Fruit fly (Drosophila melanogaster) whole organism, embryonic: ENCODE data around the gene AP-2alpha.

ENCODE experiments used
- Ada2b ChIP-seq: fragments of 200-800 bp; sonication (Bioruptor generic); IDR thresholded peaks from 2 replicates; pipeline ENCODE4 v1.3.6; 2022; ENCODE audit warnings: missing biosample characterization, missing genetic modification characterization
- Aef1 ChIP-seq: fragments of 200-800 bp; sonication (Bioruptor generic); IDR thresholded peaks from 3 replicates; pipeline ENCODE4 v1.3.6; 2022; ENCODE audit warnings: missing biosample characterization, missing genetic modification characterization
- B-H1 ChIP-seq: fragments of 200-800 bp; sonication (Bioruptor generic); IDR thresholded peaks from 3 replicates; pipeline ENCODE4 v1.3.6; 2022; ENCODE audit warnings: missing biosample characterization, missing genetic modification characterization
- B-H2 ChIP-seq: fragments of 200-800 bp; sonication (Bioruptor generic); optimal IDR thresholded peaks from 2 replicates; lab custom pipeline; 2018; ENCODE audit warnings: missing biosample characterization, mild to moderate bottlenecking, missing genetic modification characterization
- CG10209 ChIP-seq: fragments of 200-800 bp; sonication (Bioruptor generic); optimal IDR thresholded peaks from 3 replicates; lab custom pipeline; 2017; ENCODE audit warnings: missing biosample characterization, mild to moderate bottlenecking, missing genetic modification characterization, missing genetic modification reagents
- CG10431 ChIP-seq: fragments of 200-800 bp; sonication (Bioruptor generic); optimal IDR thresholded peaks from 3 replicates; lab custom pipeline; 2018; ENCODE audit warnings: missing biosample characterization, mild to moderate bottlenecking, missing genetic modification characterization
- CG10543 ChIP-seq: fragments of 200-800 bp; sonication (Bioruptor generic); optimal IDR thresholded peaks from 3 replicates; lab custom pipeline; 2017; ENCODE audit warnings: missing biosample characterization, mild to moderate bottlenecking, missing genetic modification characterization, moderate library complexity
- CG15479 ChIP-seq: fragments of 200-800 bp; sonication (Bioruptor generic); optimal IDR thresholded peaks from 3 replicates; lab custom pipeline; 2019; ENCODE audit warnings: missing biosample characterization, mild to moderate bottlenecking, missing genetic modification characterization, moderate library complexity
- CG1603 ChIP-seq: fragments of 200-800 bp; sonication (Bioruptor generic); optimal IDR thresholded peaks from 2 replicates; lab custom pipeline; 2019; ENCODE audit warnings: missing biosample characterization, mild to moderate bottlenecking, missing genetic modification characterization, moderate library complexity
- CG17385 ChIP-seq: fragments of 200-800 bp; sonication (Bioruptor generic); optimal IDR thresholded peaks from 3 replicates; lab custom pipeline; 2018; ENCODE audit warnings: missing biosample characterization, mild to moderate bottlenecking, missing genetic modification characterization
- CG17568 ChIP-seq: fragments of 200-800 bp; sonication (Bioruptor generic); optimal IDR thresholded peaks from 2 replicates; lab custom pipeline; 2018; ENCODE audit warnings: missing biosample characterization, mild to moderate bottlenecking, missing genetic modification characterization, moderate library complexity
- CG4282 ChIP-seq: fragments of 200-800 bp; sonication (Bioruptor generic); optimal IDR thresholded peaks from 2 replicates; lab custom pipeline; 2016; ENCODE audit warnings: missing biosample characterization, missing genetic modification characterization
- CG4360 ChIP-seq: fragments of 200-800 bp; sonication (Bioruptor generic); IDR thresholded peaks from 2 replicates; pipeline ENCODE4 v1.3.6; 2022; ENCODE audit warnings: missing biosample characterization, missing genetic modification characterization
- CG6654 ChIP-seq: fragments of 200-800 bp; sonication (Bioruptor generic); optimal IDR thresholded peaks from 2 replicates; lab custom pipeline; 2017; ENCODE audit warnings: missing biosample characterization, mild to moderate bottlenecking, missing genetic modification characterization
- CG6854 ChIP-seq: fragments of 200-800 bp; sonication (Bioruptor generic); optimal IDR thresholded peaks from 3 replicates; lab custom pipeline; 2017; ENCODE audit warnings: missing biosample characterization, mild to moderate bottlenecking, missing genetic modification characterization
- CG7556 ChIP-seq: fragments of 200-800 bp; sonication (Bioruptor generic); optimal IDR thresholded peaks from 2 replicates; lab custom pipeline; 2017; ENCODE audit warnings: missing biosample characterization, mild to moderate bottlenecking, missing genetic modification characterization
- CG7786 ChIP-seq: fragments of 200-800 bp; sonication (Bioruptor generic); optimal IDR thresholded peaks from 2 replicates; lab custom pipeline; 2016; ENCODE audit warnings: missing biosample characterization, missing genetic modification characterization
- CG8290 ChIP-seq, 3 experiments: fragments of 200-800 bp; sonication (Bioruptor generic); optimal IDR thresholded peaks; 2 replicates each; lab custom pipeline; 2016 to 2019; ENCODE audit warnings: missing biosample characterization in 3 of 3, missing genetic modification characterization in 3 of 3, mild to moderate bottlenecking in 2 of 3, moderate library complexity in 1 of 3
- CG8478 ChIP-seq: fragments of >200 bp; optimal IDR thresholded peaks from 2 replicates; lab custom pipeline; 2018
- CG8924 ChIP-seq: fragments of 200-800 bp; optimal IDR thresholded peaks from 3 replicates; lab custom pipeline; 2019; ENCODE audit warnings: missing biosample characterization, mild to moderate bottlenecking, missing genetic modification characterization, moderate library complexity
- Dek ChIP-seq: fragments of 200-800 bp; sonication (Bioruptor generic); optimal IDR thresholded peaks from 3 replicates; lab custom pipeline; 2019; ENCODE audit warnings: missing biosample characterization, mild to moderate bottlenecking, missing genetic modification characterization, moderate library complexity
- Dip2 ChIP-seq: fragments of 200-800 bp; sonication (Bioruptor generic); IDR thresholded peaks from 2 replicates; pipeline ENCODE4 v1.3.6; 2022; ENCODE audit warnings: missing biosample characterization, missing genetic modification characterization
- Dp ChIP-seq: fragments of 200-800 bp; sonication (Bioruptor generic); optimal IDR thresholded peaks from 2 replicates; lab custom pipeline; 2018; ENCODE audit warnings: missing biosample characterization, mild to moderate bottlenecking, missing genetic modification characterization, moderate library complexity
- Fer2 ChIP-seq: fragments of 200-800 bp; sonication (Bioruptor generic); optimal IDR thresholded peaks from 2 replicates; lab custom pipeline; 2018; ENCODE audit warnings: missing biosample characterization, mild to moderate bottlenecking, missing genetic modification characterization, moderate library complexity
- H15 ChIP-seq: fragments of 200-800 bp; sonication (Bioruptor generic); IDR thresholded peaks from 3 replicates; pipeline ENCODE4 v1.3.6; 2022; ENCODE audit warnings: missing biosample characterization, missing genetic modification characterization
- Oaz ChIP-seq: fragments of 200-800 bp; sonication (Bioruptor generic); IDR thresholded peaks from 2 replicates; pipeline ENCODE4 v1.3.6; 2022; ENCODE audit warnings: missing biosample characterization, missing genetic modification characterization
- Sin3A ChIP-seq: fragments of >200 bp; optimal IDR thresholded peaks from 2 replicates; lab custom pipeline; 2018
- Six4 ChIP-seq: fragments of 200-800 bp; sonication (Bioruptor generic); optimal IDR thresholded peaks from 2 replicates; lab custom pipeline; 2016; ENCODE audit warnings: missing biosample characterization, missing genetic modification characterization
- Sox100B ChIP-seq: fragments of 200-800 bp; sonication (Bioruptor generic); optimal IDR thresholded peaks from 3 replicates; lab custom pipeline; 2018; ENCODE audit warnings: missing biosample characterization, mild to moderate bottlenecking, missing genetic modification characterization
- Ssrp ChIP-seq: fragments of 200-800 bp; sonication (Bioruptor generic); optimal IDR thresholded peaks from 2 replicates; lab custom pipeline; 2018; ENCODE audit warnings: missing biosample characterization, mild to moderate bottlenecking, missing genetic modification characterization, moderate library complexity
- Stat92E ChIP-seq, 3 experiments: fragments of >200 bp in 2 of 3; fragments of 200-800 bp in 1 of 3; sonication (Bioruptor generic) in 1 of 3; optimal IDR thresholded peaks; 2 replicates each; lab custom pipeline; 2017 to 2019; ENCODE audit warnings: missing biosample characterization in 3 of 3, missing genetic modification characterization in 3 of 3, mild to moderate bottlenecking in 1 of 3, moderate library complexity in 1 of 3
- bcd ChIP-seq: fragments of 200-800 bp; sonication (Bioruptor generic); optimal IDR thresholded peaks from 2 replicates; lab custom pipeline; 2017; ENCODE audit warnings: missing biosample characterization, mild to moderate bottlenecking, missing genetic modification characterization
- br ChIP-seq: fragments of >200 bp; optimal IDR thresholded peaks from 2 replicates; lab custom pipeline; 2017
- disco-r ChIP-seq: fragments of 200-800 bp; sonication (Bioruptor generic); optimal IDR thresholded peaks from 2 replicates; lab custom pipeline; 2016; ENCODE audit warnings: missing biosample characterization, missing genetic modification characterization
- dmrt99B ChIP-seq: fragments of 200-800 bp; sonication (Bioruptor generic); optimal IDR thresholded peaks from 2 replicates; lab custom pipeline; 2018; ENCODE audit warnings: missing biosample characterization, mild to moderate bottlenecking, missing genetic modification characterization, moderate library complexity
- fd64A ChIP-seq: fragments of 200-800 bp; sonication (Bioruptor generic); optimal IDR thresholded peaks from 3 replicates; lab custom pipeline; 2018; ENCODE audit warnings: missing biosample characterization, mild to moderate bottlenecking, missing genetic modification characterization
- gro ChIP-seq: fragments of 200-800 bp; sonication (Bioruptor generic); optimal IDR thresholded peaks from 2 replicates; lab custom pipeline; 2016; ENCODE audit warnings: missing biosample characterization, missing genetic modification characterization
- ind ChIP-seq: fragments of 200-800 bp; sonication (Bioruptor generic); optimal IDR thresholded peaks from 3 replicates; lab custom pipeline; 2016; ENCODE audit warnings: missing biosample characterization, missing genetic modification characterization
- luna ChIP-seq: fragments of 200-800 bp; sonication (Bioruptor generic); optimal IDR thresholded peaks from 2 replicates; lab custom pipeline; 2016; ENCODE audit warnings: missing biosample characterization, missing genetic modification characterization
- pan ChIP-seq, 4 experiments: fragments of >200 bp in 3 of 4; fragments of 200-800 bp in 1 of 4; sonication (Bioruptor generic) in 1 of 4; optimal IDR thresholded peaks in 3 of 4; IDR thresholded peaks in 1 of 4; 2 replicates each; pipeline versions ENCODE4 v1.3.6 to Lab custom; 2017 to 2022; ENCODE audit warnings: missing biosample characterization in 2 of 4, missing genetic modification characterization in 2 of 4, mixed read lengths in 1 of 4
- repo ChIP-seq: fragments of 200-800 bp; sonication (Bioruptor generic); optimal IDR thresholded peaks from 2 replicates; lab custom pipeline; 2016; ENCODE audit warnings: missing biosample characterization, missing genetic modification characterization
- sens ChIP-seq: fragments of 200-800 bp; sonication (Bioruptor generic); peaks from one replicate; lab custom pipeline; 2016; ENCODE audit warnings: missing biosample characterization, missing genetic modification characterization
- shn ChIP-seq: fragments of 200-800 bp; sonication (Bioruptor generic); optimal IDR thresholded peaks from 3 replicates; lab custom pipeline; 2016; ENCODE audit warnings: missing biosample characterization, missing genetic modification characterization
- sr ChIP-seq: fragments of 200-800 bp; sonication (Bioruptor generic); IDR thresholded peaks from 3 replicates; pipeline ENCODE4 v1.3.6; 2022; ENCODE audit warnings: missing biosample characterization, missing genetic modification characterization
- tgo ChIP-seq: fragments of 200-800 bp; sonication (Bioruptor generic); IDR thresholded peaks from 3 replicates; pipeline ENCODE4 v1.3.6; 2022; ENCODE audit warnings: missing biosample characterization, missing genetic modification characterization
- tup ChIP-seq: fragments of 200-800 bp; sonication (Bioruptor generic); optimal IDR thresholded peaks from 2 replicates; lab custom pipeline; 2016; ENCODE audit warnings: missing biosample characterization, mild to moderate bottlenecking, missing genetic modification characterization, moderate library complexity
- vfl ChIP-seq: fragments of 200-800 bp; sonication (Bioruptor generic); optimal IDR thresholded peaks from 2 replicates; lab custom pipeline; 2016; ENCODE audit warnings: missing biosample characterization, missing genetic modification characterization
- zen ChIP-seq: fragments of 200-800 bp; sonication (Bioruptor generic); optimal IDR thresholded peaks from 3 replicates; lab custom pipeline; 2018; ENCODE audit warnings: missing biosample characterization, mild to moderate bottlenecking, missing genetic modification characterization, moderate library complexity
- zen2 ChIP-seq: fragments of 200-800 bp; sonication (Bioruptor generic); IDR thresholded peaks from 3 replicates; pipeline ENCODE4 v1.3.6; 2022; ENCODE audit warnings: missing biosample characterization, missing genetic modification characterization; ENCODE audit not compliant: partially characterized antibody

AP-2alpha gene

DNA sequence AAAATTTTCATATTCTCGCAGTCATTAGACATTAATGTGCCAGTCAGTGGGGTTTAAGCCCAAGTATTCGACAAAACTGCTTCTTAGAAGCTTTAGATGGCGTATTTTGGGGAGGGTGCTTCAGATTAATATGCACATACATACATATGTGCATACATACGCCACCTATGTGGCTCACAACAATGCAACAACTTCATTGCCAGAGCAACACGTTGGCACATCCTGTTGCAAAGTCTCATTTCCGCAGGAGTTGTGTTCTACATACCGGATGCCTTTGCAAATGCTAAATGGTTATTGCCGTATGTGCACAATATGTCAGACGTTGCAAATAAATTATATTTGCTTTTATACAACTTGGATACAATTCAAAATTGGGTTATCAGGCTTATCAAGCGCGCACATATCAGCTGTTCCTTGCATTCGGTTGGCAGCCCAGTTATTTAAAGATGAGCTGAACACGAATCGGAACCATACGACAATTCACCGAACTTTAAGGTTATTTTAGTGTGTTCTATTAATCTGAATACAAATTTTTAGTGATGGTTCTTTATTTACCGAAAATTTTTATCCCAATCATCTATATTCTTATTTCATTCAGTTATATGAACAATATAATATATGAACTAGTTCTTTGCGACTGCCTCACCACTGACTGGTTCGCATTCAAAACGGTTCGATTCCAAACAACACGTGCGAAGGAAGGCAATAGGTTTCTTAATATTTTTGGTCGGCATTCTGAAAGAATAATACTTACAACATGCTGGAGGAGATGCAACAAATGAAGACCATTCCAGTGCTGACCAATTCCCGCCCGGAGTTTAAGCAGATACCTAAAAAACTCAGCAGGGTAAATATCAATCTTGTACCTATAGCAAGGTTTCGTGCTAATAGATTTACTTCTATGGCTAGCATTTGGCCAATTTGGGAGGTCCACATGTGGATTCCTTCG is 10.7 kb downstream of the AP-2alpha start, which contains the start of gene Polr1B (continued):
- TF ChIP-seq Aef1 (GFP tag; lab: Robert Waterston, UW) (no peak), Ada2b (GFP tag; lab: Robert Waterston, UW) (no peak), Oaz (GFP tag; lab: Robert Waterston, UW) (no peak), CG17385 (GFP tag; lab: Kevin White, UChicago) (no peak), bcd (GFP tag; lab: Kevin White, UChicago) (no peak), Sox100B (GFP tag; lab: Kevin White, UChicago) (no peak), zen (tag; lab: Kevin White, UChicago) (no peak), CG6654 (no peak), pan (optimal IDR thresholded peaks at IDR 0.05; lab: Kevin White, UChicago) (no peak), pan (GFP tag; optimal IDR thresholded peaks at IDR 0.05 in 1 of 2, IDR thresholded peaks at IDR 0.05 in 1 of 2) (no peak), CG6854 (GFP tag; lab: Kevin White, UChicago) (no peak), CG10209 (GFP tag; lab: Kevin White, UChicago) (no peak), repo (GFP tag; lab: Kevin White, UChicago) (no peak), sr (GFP tag; lab: Robert Waterston, UW) (no peak), Dp (GFP tag; lab: Kevin White, UChicago) (peak; percentile 94), tgo (GFP tag; lab: Robert Waterston, UW) (no peak), CG8290 (GFP tag; optimal IDR thresholded peaks at IDR 0.05; lab: Kevin White, UChicago) (no peak), CG8290 (tag; optimal IDR thresholded peaks at IDR 0.05; lab: Kevin White, UChicago) (no peak), ind (GFP tag; lab: Kevin White, UChicago) (no peak), CG10431 (GFP tag; lab: Kevin White, UChicago) (no peak), CG7556 (no peak), CG1603 (tag; lab: Kevin White, UChicago) (no peak), Fer2 (tag; lab: Kevin White, UChicago) (no peak), luna (no peak), Stat92E (GFP tag; optimal IDR thresholded peaks at IDR 0.05; lab: Kevin White, UChicago) (peak in 1 of 3 experiments; percentile 48), zen2 (GFP tag; lab: Robert Waterston, UW) (no peak), H15 (GFP tag; lab: Robert Waterston, UW) (no peak), br (lab: Kevin White, UChicago) (no peak), dmrt99B (tag; lab: Kevin White, UChicago) (no peak), shn (no peak), CG8924 (no peak), vfl (GFP tag; lab: Kevin White, UChicago) (no peak), CG17568 (no peak), B-H2 (GFP tag; lab: Kevin White, UChicago) (no peak), fd64A (GFP tag; lab: Kevin White, UChicago) (no peak), Ssrp (tag; lab: Kevin White, UChicago) (no peak), CG15479 (GFP tag; lab: Kevin White, UChicago) (no peak), CG4282 (GFP tag; lab: Kevin White, UChicago) (no peak), CG8478 (lab: Kevin White, UChicago) (no peak), sens (peak; percentile 80), B-H1 (no peak), Dek (tag; lab: Kevin White, UChicago) (peak; percentile 27), tup (GFP tag; lab: Kevin White, UChicago) (no peak), CG7786 (GFP tag; lab: Kevin White, UChicago) (no peak), CG4360 (GFP tag; lab: Robert Waterston, UW) (no peak), Dip2 (GFP tag; lab: Robert Waterston, UW) (no peak), CG10543 (GFP tag; lab: Kevin White, UChicago) (no peak), Six4 (GFP tag; lab: Kevin White, UChicago) (no peak), gro (GFP tag; lab: Kevin White, UChicago) (no peak), disco-r (GFP tag; lab: Kevin White, UChicago) (no peak), Sin3A (lab: Kevin White, UChicago) (peak; percentile 68)
